Fruit fly (Drosophila melanogaster) whole organism, pupa: ENCODE results near the gene CG5828.

Source experiments
- CG13204 ChIP-seq: fragments of 200-800 bp; sonication (Bioruptor generic); optimal IDR thresholded peaks from 2 replicates; lab custom pipeline; 2018; ENCODE audit warnings: missing biosample characterization, mild to moderate bottlenecking, missing genetic modification characterization, moderate library complexity
- CG9948 ChIP-seq: fragments of 200-800 bp; sonication (Bioruptor generic); optimal IDR thresholded peaks from 2 replicates; lab custom pipeline; 2018; ENCODE audit warnings: missing biosample characterization, mild to moderate bottlenecking, missing genetic modification characterization, moderate library complexity
- rn ChIP-seq: fragments of 200-800 bp; sonication (Bioruptor generic); IDR thresholded peaks from 2 replicates; pipeline ENCODE4 v1.3.6; 2022; ENCODE audit warnings: missing biosample characterization, missing genetic modification characterization

DNA sequence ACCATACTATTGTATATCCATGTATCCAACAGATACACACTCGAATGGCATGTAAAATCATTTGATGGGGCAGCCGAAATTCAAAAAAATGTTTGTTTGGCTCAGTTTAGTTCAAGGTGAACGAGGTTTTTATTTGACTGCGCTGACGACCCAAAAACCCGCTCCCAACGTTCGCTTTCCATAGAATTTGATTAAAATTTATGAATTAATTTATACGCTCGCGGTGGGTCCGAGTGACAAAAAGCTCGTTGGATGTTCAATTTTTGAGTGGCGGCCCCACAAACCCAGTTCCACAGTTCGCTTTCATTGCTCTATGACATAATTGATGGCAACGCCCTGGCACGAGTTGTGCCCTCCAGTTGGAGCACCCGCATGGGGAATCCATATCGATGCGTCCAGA lies 25.9 kb downstream of the CG5828 start:
- no peak for TF ChIP-seq CG13204
- TF ChIP-seq CG9948 (tag; lab: Kevin White, UChicago), result no peak
- no peak for TF ChIP-seq rn
